Worm (Caenorhabditis elegans) whole organism, L2 larva: Measurements from ENCODE around the gene srd-56.
A peak's percentile ranks its signal among the peaks of the same experiment; 100 is the strongest.

Experiments
- C34F6.9 ChIP-seq: fragments of 150-350 bp; optimal IDR thresholded peaks from 2 replicates; lab custom pipeline; 2014; ENCODE audit warnings: missing biosample characterization, missing genetic modification characterization
- F13H6.1 ChIP-seq: sonication (generic microtip); optimal IDR thresholded peaks from 2 replicates; lab custom pipeline; 2016; ENCODE audit warnings: missing genetic modification characterization, missing compliant biosample characterization
- R02D3.7 ChIP-seq: fragments of 150-350 bp; optimal IDR thresholded peaks from 2 replicates; lab custom pipeline; 2014; ENCODE audit warnings: missing biosample characterization, missing genetic modification characterization
- Y55F3AM.14 ChIP-seq: fragments of 200-800 bp; sonication (Bioruptor generic); optimal IDR thresholded peaks from 2 replicates; lab custom pipeline; 2018; ENCODE audit warnings: mild to moderate bottlenecking, missing genetic modification characterization, missing compliant biosample characterization
- ZK546.5 ChIP-seq: sonication (generic microtip); optimal IDR thresholded peaks from 2 replicates; lab custom pipeline; 2017; ENCODE audit warnings: missing biosample characterization, missing genetic modification characterization
- aly-2 ChIP-seq: fragments of 150-350 bp; optimal IDR thresholded peaks from 2 replicates; lab custom pipeline; 2014; ENCODE audit warnings: missing biosample characterization, missing genetic modification characterization
- blmp-1 ChIP-seq: sonication (generic microtip); optimal IDR thresholded peaks from 2 replicates; lab custom pipeline; 2017; ENCODE audit warnings: missing genetic modification characterization, mild to moderate bottlenecking, missing compliant biosample characterization, antibody characterized with exemption, moderate library complexity; ENCODE audit not compliant: insufficient read depth
- ceh-16 ChIP-seq: fragments of 150-350 bp; optimal IDR thresholded peaks from 2 replicates; lab custom pipeline; 2014; ENCODE audit warnings: missing biosample characterization, missing genetic modification characterization
- ceh-82 ChIP-seq: fragments of 150-350 bp; optimal IDR thresholded peaks from 2 replicates; lab custom pipeline; 2014; ENCODE audit warnings: missing biosample characterization, missing genetic modification characterization
- crh-2 ChIP-seq: sonication (generic microtip); optimal IDR thresholded peaks from 2 replicates; lab custom pipeline; 2017; ENCODE audit warnings: missing biosample characterization, missing genetic modification characterization
- egl-27 ChIP-seq: sonication (generic microtip); optimal IDR thresholded peaks from 3 replicates; lab custom pipeline; 2017; ENCODE audit warnings: missing biosample characterization, missing genetic modification reagents, missing genetic modification characterization
- elt-1 ChIP-seq: fragments of 150-350 bp; optimal IDR thresholded peaks from 2 replicates; lab custom pipeline; 2014; ENCODE audit warnings: missing biosample characterization, missing genetic modification characterization
- elt-3 ChIP-seq: sonication (generic microtip); optimal IDR thresholded peaks from 2 replicates; lab custom pipeline; 2017; ENCODE audit warnings: missing biosample characterization, missing genetic modification characterization
- fos-1 ChIP-seq: fragments of 150-350 bp; optimal IDR thresholded peaks from 2 replicates; lab custom pipeline; 2014; ENCODE audit warnings: missing biosample characterization, missing genetic modification characterization
- gmeb-1 ChIP-seq: fragments of 150-350 bp; optimal IDR thresholded peaks from 2 replicates; lab custom pipeline; 2014; ENCODE audit warnings: missing biosample characterization, missing genetic modification characterization
- lin-11 ChIP-seq: fragments of 150-350 bp; sonication (generic microtip); optimal IDR thresholded peaks from 2 replicates; lab custom pipeline; 2014; ENCODE audit warnings: missing biosample characterization, missing genetic modification characterization, inconsistent platforms, mixed read lengths
- lin-13 ChIP-seq: fragments of 150-350 bp; optimal IDR thresholded peaks from 2 replicates; lab custom pipeline; 2014; ENCODE audit warnings: missing biosample characterization, missing genetic modification reagents, missing genetic modification characterization
- lin-39 ChIP-seq: fragments of 150-350 bp; optimal IDR thresholded peaks from 2 replicates; lab custom pipeline; 2014; ENCODE audit warnings: missing biosample characterization, missing genetic modification reagents, missing genetic modification characterization
- mdl-1 ChIP-seq, 2 experiments: fragments of 150-350 bp in 1 of 2; sonication (generic microtip) in 1 of 2; optimal IDR thresholded peaks; 2 replicates each; lab custom pipeline; 2017; ENCODE audit warnings: missing biosample characterization in 2 of 2, missing genetic modification characterization in 2 of 2
- nhr-10 ChIP-seq: sonication (generic microtip); optimal IDR thresholded peaks from 2 replicates; lab custom pipeline; 2017; ENCODE audit warnings: missing biosample characterization, missing genetic modification characterization
- nhr-12 ChIP-seq: fragments of 150-350 bp; optimal IDR thresholded peaks from 2 replicates; lab custom pipeline; 2014; ENCODE audit warnings: missing biosample characterization, missing genetic modification characterization
- nhr-129 ChIP-seq: fragments of 150-350 bp; optimal IDR thresholded peaks from 2 replicates; lab custom pipeline; 2014; ENCODE audit warnings: missing biosample characterization, missing genetic modification characterization
- nhr-23 ChIP-seq: fragments of 150-350 bp; optimal IDR thresholded peaks from 2 replicates; lab custom pipeline; 2014; ENCODE audit warnings: missing biosample characterization, missing genetic modification reagents, missing genetic modification characterization
- nhr-25 ChIP-seq: fragments of 150-350 bp; sonication (generic microtip); optimal IDR thresholded peaks from 3 replicates; lab custom pipeline; 2014; ENCODE audit warnings: missing biosample characterization, missing genetic modification characterization
- peb-1 ChIP-seq: fragments of 150-350 bp; optimal IDR thresholded peaks from 2 replicates; lab custom pipeline; 2014; ENCODE audit warnings: missing biosample characterization, missing genetic modification characterization
- skn-1 ChIP-seq: sonication (generic microtip); optimal IDR thresholded peaks from 2 replicates; lab custom pipeline; 2017; ENCODE audit warnings: missing biosample characterization, missing genetic modification characterization
- sma-3 ChIP-seq: sonication (generic microtip); optimal IDR thresholded peaks from 2 replicates; lab custom pipeline; 2016; ENCODE audit warnings: missing genetic modification reagents, missing genetic modification characterization, missing compliant biosample characterization
- sma-9 ChIP-seq, 2 experiments: fragments of 150-350 bp in 1 of 2; sonication (generic microtip) in 1 of 2; optimal IDR thresholded peaks; 2 replicates each; lab custom pipeline; 2014 to 2016; ENCODE audit warnings: missing genetic modification characterization in 2 of 2, mild to moderate bottlenecking in 1 of 2, missing biosample characterization in 1 of 2, missing compliant biosample characterization in 1 of 2, missing genetic modification reagents in 1 of 2, moderate library complexity in 1 of 2
- snpc-4 ChIP-seq: fragments of 150-350 bp; optimal IDR thresholded peaks from 2 replicates; lab custom pipeline; 2014; ENCODE audit warnings: missing biosample characterization, missing genetic modification characterization
- unc-39 ChIP-seq: fragments of 150-350 bp; optimal IDR thresholded peaks from 2 replicates; lab custom pipeline; 2014; ENCODE audit warnings: missing biosample characterization, missing genetic modification characterization
- unc-55 ChIP-seq: fragments of 150-350 bp; sonication (generic microtip); optimal IDR thresholded peaks from 3 replicates; lab custom pipeline; 2014; ENCODE audit warnings: missing biosample characterization, missing genetic modification reagents, missing genetic modification characterization
- zag-1 ChIP-seq: fragments of 150-350 bp; optimal IDR thresholded peaks from 2 replicates; lab custom pipeline; 2014; ENCODE audit warnings: missing biosample characterization, missing genetic modification characterization
- ztf-1 ChIP-seq: fragments of 200-800 bp; sonication (Bioruptor generic); conservative IDR thresholded peaks from 2 replicates; pipeline ENCODE4 v1.3.6; 2022; ENCODE audit warnings: missing genetic modification characterization, missing compliant biosample characterization
- ztf-11 ChIP-seq: sonication (generic microtip); optimal IDR thresholded peaks from 2 replicates; lab custom pipeline; 2017; ENCODE audit warnings: missing biosample characterization, missing genetic modification characterization
- ztf-4 ChIP-seq: fragments of 150-350 bp; optimal IDR thresholded peaks from 2 replicates; lab custom pipeline; 2014; ENCODE audit warnings: missing biosample characterization, missing genetic modification characterization

Gene srd-56

DNA sequence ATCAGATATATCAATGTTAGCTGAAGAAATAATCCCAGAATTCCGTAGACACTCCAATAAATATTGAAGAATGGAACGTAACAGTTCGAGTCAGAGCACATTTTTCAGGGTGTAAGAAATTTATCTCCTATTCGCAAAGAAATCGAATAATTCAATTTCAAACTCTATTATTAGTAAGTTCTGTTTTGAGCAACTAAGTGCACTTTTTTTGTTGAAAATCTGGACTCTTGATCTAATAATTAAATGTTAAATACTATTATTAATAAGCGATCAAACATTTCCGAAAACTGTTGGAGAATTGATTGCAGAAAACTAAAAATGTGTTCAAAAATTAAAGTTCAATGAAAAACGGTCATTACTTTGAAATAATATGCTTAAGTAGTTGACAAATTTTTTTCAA, at the start of gene srd-56:
Gene srd-56, minus strand, starts transcription at position 101 of the 400 bp plus-strand sequence.
- TF ChIP-seq elt-1 (tag; lab: Kevin White, UChicago) (no peak), R02D3.7 (tag; lab: Kevin White, UChicago) (no peak), ceh-16 (tag; lab: Kevin White, UChicago) (no peak), snpc-4 (no peak), sma-9 (GFP tag; optimal IDR thresholded peaks at IDR 0.05; lab: Kevin White, UChicago) (no peak), sma-9 (tag; optimal IDR thresholded peaks at IDR 0.05; lab: Kevin White, UChicago) (no peak), egl-27 (no peak), lin-39 (tag; lab: Kevin White, UChicago) (no peak), skn-1 (tag; lab: Kevin White, UChicago) (no peak), peb-1 (tag; lab: Kevin White, UChicago) (no peak)

DNA sequence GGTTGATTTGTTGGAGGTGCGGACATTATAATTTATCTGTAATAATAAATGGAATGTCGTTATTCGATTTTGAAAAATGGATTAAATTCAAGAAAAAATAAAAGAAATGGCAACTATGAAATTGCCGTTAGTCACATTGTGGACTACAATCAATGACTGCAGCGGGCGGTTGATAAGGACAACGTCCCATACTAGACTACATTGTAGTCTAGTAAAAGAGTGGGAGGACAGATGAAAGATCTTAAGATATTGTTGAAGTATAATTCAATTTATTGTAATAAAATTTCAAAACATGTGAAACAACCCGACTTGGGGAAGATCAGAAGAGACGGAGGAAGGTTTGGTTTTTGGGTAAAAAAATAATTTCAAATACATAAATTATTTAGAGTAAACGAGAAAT, 49.0 kb upstream of the srd-56 start, which contains the start of the genes prx-13 and ada-2:
Gene prx-13, minus strand, starts transcription at position 38 of the 400 bp plus-strand sequence.
Gene ada-2, plus strand, starts transcription at position 282 of the 400 bp plus-strand sequence.
- TF ChIP-seq sma-3 (GFP tag; lab: Kevin White, UChicago) (peak; percentile 6), sma-9 (GFP tag; optimal IDR thresholded peaks at IDR 0.05; lab: Kevin White, UChicago) (peak; percentile 8), sma-9 (tag; optimal IDR thresholded peaks at IDR 0.05; lab: Kevin White, UChicago) (no peak), nhr-12 (tag; lab: Kevin White, UChicago) (no peak), ztf-11 (tag; lab: Kevin White, UChicago) (no peak), fos-1 (tag; lab: Kevin White, UChicago) (peak; percentile 79), unc-55 (GFP tag; lab: Kevin White, UChicago) (no peak), skn-1 (tag; lab: Kevin White, UChicago) (no peak), Y55F3AM.14 (no peak)

DNA sequence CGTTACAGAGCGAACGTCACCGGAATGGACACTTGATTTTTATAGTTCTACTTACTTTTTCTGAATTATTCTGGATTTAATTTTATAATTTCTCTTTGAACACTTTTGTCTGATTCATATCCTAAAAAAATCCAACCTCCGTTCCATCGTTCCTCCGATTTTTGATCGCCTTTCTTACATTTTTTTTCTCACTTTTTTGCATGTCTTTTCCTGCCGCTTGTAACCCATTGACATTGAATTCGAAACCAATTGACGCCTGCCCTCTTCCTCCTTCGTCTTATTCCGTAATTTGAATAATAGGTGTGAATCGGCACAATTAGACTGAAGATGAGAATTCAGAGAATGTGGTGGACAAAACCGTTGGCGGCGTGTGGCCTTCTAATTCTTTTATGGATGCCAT, 42.6 kb upstream of the srd-56 start, which contains the start of gene skpo-3:
Gene skpo-3, plus strand, starts transcription at position 301 of the 400 bp plus-strand sequence.
- no peak for TF ChIP-seq gmeb-1 (tag; lab: Kevin White, UChicago)
- TF ChIP-seq F13H6.1: no peak
- no peak for TF ChIP-seq ceh-82 (tag; lab: Kevin White, UChicago)
- TF ChIP-seq elt-3 (tag; lab: Kevin White, UChicago): no peak
- TF ChIP-seq nhr-10: no peak
- no peak for TF ChIP-seq skn-1 (tag; lab: Kevin White, UChicago)
- TF ChIP-seq ceh-16 (tag; lab: Kevin White, UChicago): no peak
- TF ChIP-seq C34F6.9 (tag; lab: Kevin White, UChicago): no peak
- TF ChIP-seq unc-39 (tag; lab: Kevin White, UChicago): no peak
- no peak for TF ChIP-seq lin-11 (tag; lab: Kevin White, UChicago)
- no peak for TF ChIP-seq snpc-4
- no peak for TF ChIP-seq R02D3.7 (tag; lab: Kevin White, UChicago)
- TF ChIP-seq ZK546.5: no peak
- no peak for TF ChIP-seq lin-39 (tag; lab: Kevin White, UChicago)
- TF ChIP-seq zag-1 (tag; lab: Kevin White, UChicago): no peak
- TF ChIP-seq mdl-1 (tag; optimal IDR thresholded peaks at IDR 0.05; lab: Kevin White, UChicago): no peak

DNA sequence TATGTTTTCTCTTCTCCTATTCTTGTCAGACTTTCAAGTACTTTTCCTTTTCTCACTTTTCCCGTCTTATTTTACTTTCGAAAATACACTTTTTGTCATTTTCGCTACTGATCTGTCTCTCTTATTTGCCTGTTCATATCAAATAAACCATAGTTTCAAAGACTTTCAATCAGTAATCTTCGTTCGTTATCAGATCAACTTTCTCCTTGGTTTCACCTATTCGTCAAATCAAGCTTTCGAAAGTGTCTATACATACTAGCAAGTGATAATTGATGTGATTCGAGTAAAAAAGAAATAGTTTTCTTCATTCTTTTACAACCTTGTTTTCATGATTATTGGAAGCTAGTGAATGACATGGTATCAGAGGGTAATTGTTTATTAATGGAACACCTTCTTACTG, 39.7 kb upstream of the srd-56 start:
- TF ChIP-seq Y55F3AM.14: no peak
- no peak for TF ChIP-seq egl-27
- TF ChIP-seq aly-2 (tag; lab: Kevin White, UChicago): no peak
- no peak for TF ChIP-seq skn-1 (tag; lab: Kevin White, UChicago)
- peak; percentile 79 for TF ChIP-seq blmp-1 (tag; lab: Kevin White, UChicago)
- TF ChIP-seq nhr-12 (tag; lab: Kevin White, UChicago): no peak
- TF ChIP-seq sma-3 (GFP tag; lab: Kevin White, UChicago): peak; percentile 28
- TF ChIP-seq nhr-23 (tag; lab: Kevin White, UChicago): no peak
- no peak for TF ChIP-seq ztf-4 (tag; lab: Kevin White, UChicago)
- no peak for TF ChIP-seq crh-2 (tag; lab: Kevin White, UChicago)
- TF ChIP-seq ceh-82 (tag; lab: Kevin White, UChicago): no peak
- TF ChIP-seq nhr-129 (tag; lab: Kevin White, UChicago): no peak
- no peak for TF ChIP-seq lin-13 (GFP tag; lab: Kevin White, UChicago)

DNA sequence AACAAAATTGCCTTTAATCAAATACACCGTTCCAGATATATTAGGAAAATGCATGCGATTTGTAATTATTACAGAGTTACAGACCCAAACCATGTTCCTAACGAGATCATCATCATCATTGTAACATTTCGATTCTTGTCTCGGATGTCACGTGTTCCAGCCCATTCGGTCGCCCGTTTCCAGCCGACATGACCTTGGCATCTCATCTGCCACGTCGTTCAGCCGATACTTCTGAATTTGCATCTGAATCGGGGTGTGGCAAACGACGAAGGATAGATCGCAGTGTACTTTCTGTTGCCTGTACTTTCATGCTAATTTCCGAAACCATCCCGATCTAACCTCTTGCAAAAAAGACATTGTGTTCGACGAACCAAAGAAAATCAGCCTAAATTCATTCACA, 36.7 kb upstream of the srd-56 start:
- TF ChIP-seq lin-39 (tag; lab: Kevin White, UChicago) (no peak), elt-3 (tag; lab: Kevin White, UChicago) (no peak), sma-9 (GFP tag; optimal IDR thresholded peaks at IDR 0.05; lab: Kevin White, UChicago) (no peak), sma-9 (tag; optimal IDR thresholded peaks at IDR 0.05; lab: Kevin White, UChicago) (no peak), snpc-4 (no peak), ztf-1 (GFP tag; lab: Robert Waterston, UW) (no peak), nhr-25 (tag; lab: Kevin White, UChicago) (peak; percentile 15), Y55F3AM.14 (no peak)
